Worm (Caenorhabditis elegans) whole organism, L4 larva: ENCODE data around the gene C07E3.10.

Source experiments
- F37D6.2 ChIP-seq: sonication (generic microtip); optimal IDR thresholded peaks from 2 replicates; lab custom pipeline; 2016; ENCODE audit warnings: mild to moderate bottlenecking, missing genetic modification characterization, missing compliant biosample characterization
- F49E8.2 ChIP-seq: sonication (generic microtip); optimal IDR thresholded peaks from 2 replicates; lab custom pipeline; 2016; ENCODE audit warnings: missing compliant biosample characterization, mild to moderate bottlenecking, missing genetic modification characterization, borderline replicate concordance
- Y48G9A.11 ChIP-seq: fragments of 200-800 bp; sonication (Bioruptor generic); IDR thresholded peaks from 2 replicates; pipeline ENCODE4 v1.3.6; 2022; ENCODE audit warnings: missing genetic modification reagents, missing genetic modification characterization, missing compliant biosample characterization
- Y5F2A.4 ChIP-seq: fragments of 200-800 bp; sonication (Bioruptor generic); optimal IDR thresholded peaks from 2 replicates; lab custom pipeline; 2018; ENCODE audit warnings: mild to moderate bottlenecking, missing genetic modification characterization, missing compliant biosample characterization
- aha-1 ChIP-seq: fragments of 150-350 bp; peaks from one replicate; lab custom pipeline; 2014; ENCODE audit warnings: missing biosample characterization, missing genetic modification characterization
- ama-1 ChIP-seq: fragments of 150-350 bp; optimal IDR thresholded peaks from 2 replicates; lab custom pipeline; 2014; ENCODE audit warnings: inconsistent platforms, mixed read lengths
- ceh-20 ChIP-seq: fragments of 200-800 bp; sonication (Bioruptor generic); IDR thresholded peaks from 2 replicates; pipeline ENCODE4 v1.3.6; 2022; ENCODE audit warnings: missing genetic modification reagents, missing genetic modification characterization, missing compliant biosample characterization
- ceh-32 ChIP-seq: sonication (generic microtip); optimal IDR thresholded peaks from 2 replicates; lab custom pipeline; 2016; ENCODE audit warnings: mild to moderate bottlenecking, missing genetic modification characterization, missing compliant biosample characterization; ENCODE audit not compliant: poor library complexity
- ceh-44 ChIP-seq: fragments of 200-800 bp; sonication (Bioruptor generic); IDR thresholded peaks from 2 replicates; pipeline ENCODE4 v1.3.6; 2022; ENCODE audit warnings: missing genetic modification reagents, missing genetic modification characterization, missing compliant biosample characterization
- cey-2 ChIP-seq: sonication (generic microtip); optimal IDR thresholded peaks from 3 replicates; lab custom pipeline; 2017; ENCODE audit warnings: missing genetic modification characterization, mild to moderate bottlenecking, missing compliant biosample characterization, antibody characterized with exemption, borderline replicate concordance; ENCODE audit not compliant: insufficient read depth
- daf-16 ChIP-seq, 3 experiments: sonication (generic microtip); optimal IDR thresholded peaks; 2 replicates each; lab custom pipeline; 2016 to 2017; ENCODE audit warnings: missing genetic modification characterization in 3 of 3, missing genetic modification reagents in 3 of 3, mild to moderate bottlenecking in 2 of 3, missing compliant biosample characterization in 2 of 3, missing biosample characterization in 1 of 3, moderate library complexity in 1 of 3
- dmd-9 ChIP-seq: fragments of 200-800 bp; sonication (Bioruptor generic); IDR thresholded peaks from 2 replicates; pipeline ENCODE4 v1.3.6; 2022; ENCODE audit warnings: missing genetic modification reagents, missing genetic modification characterization, missing compliant biosample characterization
- duxl-1 ChIP-seq: sonication (generic microtip); optimal IDR thresholded peaks from 2 replicates; lab custom pipeline; 2016; ENCODE audit warnings: mild to moderate bottlenecking, missing genetic modification characterization, moderate library complexity, missing compliant biosample characterization; ENCODE audit not compliant: poor library complexity
- dve-1 ChIP-seq: sonication (generic microtip); optimal IDR thresholded peaks from 2 replicates; lab custom pipeline; 2017; ENCODE audit warnings: antibody characterized with exemption, mild to moderate bottlenecking, missing genetic modification characterization, missing compliant biosample characterization; ENCODE audit not compliant: insufficient read depth
- egl-27 ChIP-seq: sonication (generic microtip); optimal IDR thresholded peaks from 3 replicates; lab custom pipeline; 2017; ENCODE audit warnings: missing biosample characterization, missing genetic modification reagents, missing genetic modification characterization
- fos-1 ChIP-seq: fragments of 150-350 bp; optimal IDR thresholded peaks from 2 replicates; lab custom pipeline; 2014; ENCODE audit warnings: missing biosample characterization, missing genetic modification characterization
- hif-1 ChIP-seq, 2 experiments: sonication (generic microtip); optimal IDR thresholded peaks; 2 replicates each; lab custom pipeline; 2016 to 2017; ENCODE audit warnings: missing compliant biosample characterization in 2 of 2, missing genetic modification characterization in 2 of 2, missing genetic modification reagents in 2 of 2, missing genotype in 2 of 2, mild to moderate bottlenecking in 1 of 2
- hlh-11 ChIP-seq: fragments of 200-800 bp; sonication (Bioruptor generic); optimal IDR thresholded peaks from 2 replicates; lab custom pipeline; 2018; ENCODE audit warnings: mild to moderate bottlenecking, missing genetic modification characterization, missing compliant biosample characterization
- hlh-30 ChIP-seq: sonication (generic microtip); optimal IDR thresholded peaks from 2 replicates; lab custom pipeline; 2017; ENCODE audit warnings: antibody characterized with exemption, mild to moderate bottlenecking, missing genetic modification characterization, missing compliant biosample characterization; ENCODE audit not compliant: insufficient read depth
- lim-7 ChIP-seq: fragments of 200-800 bp; sonication (Bioruptor generic); IDR thresholded peaks from 2 replicates; pipeline ENCODE4 v1.3.6; 2022; ENCODE audit warnings: missing genetic modification characterization, missing compliant biosample characterization
- lin-1 ChIP-seq: fragments of 200-800 bp; sonication (Bioruptor generic); IDR thresholded peaks from 2 replicates; pipeline ENCODE4 v1.3.6; 2022; ENCODE audit warnings: missing genetic modification reagents, missing genetic modification characterization, missing compliant biosample characterization
- lin-13 ChIP-seq: fragments of 150-350 bp; optimal IDR thresholded peaks from 2 replicates; lab custom pipeline; 2014; ENCODE audit warnings: missing biosample characterization, missing genetic modification reagents, missing genetic modification characterization
- mdl-1 ChIP-seq, 2 experiments: fragments of 150-350 bp in 1 of 2; sonication (generic microtip) in 1 of 2; optimal IDR thresholded peaks; 2 replicates each; lab custom pipeline; 2014 to 2017; ENCODE audit warnings: missing biosample characterization in 2 of 2, missing genetic modification characterization in 2 of 2
- mes-2 ChIP-seq: sonication (generic microtip); optimal IDR thresholded peaks from 2 replicates; lab custom pipeline; 2016; ENCODE audit warnings: missing genotype, mild to moderate bottlenecking, missing genetic modification characterization, missing compliant biosample characterization; ENCODE audit not compliant: poor library complexity, severe bottlenecking
- mxl-2 ChIP-seq: fragments of 200-800 bp; sonication (Bioruptor generic); conservative IDR thresholded peaks from 2 replicates; pipeline ENCODE4 v1.3.6; 2022; ENCODE audit warnings: missing genetic modification reagents, missing genetic modification characterization, missing compliant biosample characterization
- mxl-3 ChIP-seq: fragments of 200-800 bp; sonication (Bioruptor generic); optimal IDR thresholded peaks from 2 replicates; lab custom pipeline; 2018; ENCODE audit warnings: mild to moderate bottlenecking, missing genetic modification characterization, missing compliant biosample characterization
- nhr-11 ChIP-seq: fragments of 150-350 bp; optimal IDR thresholded peaks from 2 replicates; lab custom pipeline; 2014; ENCODE audit warnings: missing biosample characterization, missing genetic modification characterization
- nhr-237 ChIP-seq: sonication (generic microtip); optimal IDR thresholded peaks from 2 replicates; lab custom pipeline; 2017; ENCODE audit warnings: missing biosample characterization, missing genetic modification characterization
- nhr-25 ChIP-seq: sonication (generic microtip); optimal IDR thresholded peaks from 2 replicates; lab custom pipeline; 2017; ENCODE audit warnings: missing genetic modification characterization, mild to moderate bottlenecking, missing compliant biosample characterization, antibody characterized with exemption, moderate library complexity, borderline replicate concordance; ENCODE audit not compliant: insufficient read depth
- nhr-28 ChIP-seq: fragments of 150-350 bp; optimal IDR thresholded peaks from 2 replicates; lab custom pipeline; 2014; ENCODE audit warnings: missing biosample characterization, missing genetic modification characterization
- nhr-42 ChIP-seq: fragments of 200-800 bp; sonication (Bioruptor generic); IDR thresholded peaks from 2 replicates; pipeline ENCODE4 v1.3.6; 2022; ENCODE audit warnings: missing genetic modification characterization, missing compliant biosample characterization
- nhr-48 ChIP-seq: sonication (generic microtip); optimal IDR thresholded peaks from 2 replicates; lab custom pipeline; 2016; ENCODE audit warnings: mild to moderate bottlenecking, missing genetic modification characterization, missing compliant biosample characterization
- nhr-6 ChIP-seq: fragments of 150-350 bp; optimal IDR thresholded peaks from 2 replicates; lab custom pipeline; 2014; ENCODE audit warnings: missing biosample characterization, missing genetic modification characterization
- nhr-77 ChIP-seq: fragments of 150-350 bp; optimal IDR thresholded peaks from 2 replicates; lab custom pipeline; 2014; ENCODE audit warnings: missing biosample characterization, missing genetic modification characterization
- pha-4 ChIP-seq, 2 experiments: fragments of 150-350 bp in 1 of 2; fragments of 200-800 bp in 1 of 2; sonication (Bioruptor generic) in 1 of 2; IDR thresholded peaks in 1 of 2; optimal IDR thresholded peaks in 1 of 2; 2 replicates each; pipeline versions ENCODE4 v1.3.6 to Lab custom; 2014 to 2022; ENCODE audit warnings: missing genetic modification characterization in 2 of 2, missing genetic modification reagents in 2 of 2, missing biosample characterization in 1 of 2, missing compliant biosample characterization in 1 of 2
- pqm-1 ChIP-seq: sonication (generic microtip); optimal IDR thresholded peaks from 2 replicates; lab custom pipeline; 2017; ENCODE audit warnings: missing biosample characterization, missing genetic modification characterization
- rbr-2 ChIP-seq: sonication (generic microtip); optimal IDR thresholded peaks from 2 replicates; lab custom pipeline; 2016; ENCODE audit warnings: missing genotype, missing genetic modification characterization, missing compliant biosample characterization
- saeg-2 ChIP-seq: fragments of 200-800 bp; sonication (Bioruptor generic); IDR thresholded peaks from 2 replicates; pipeline ENCODE4 v1.3.6; 2022; ENCODE audit warnings: missing genetic modification reagents, missing genetic modification characterization, missing compliant biosample characterization
- set-16 ChIP-seq: fragments of 200-800 bp; sonication (Bioruptor generic); IDR thresholded peaks from 2 replicates; pipeline ENCODE4 v1.3.6; 2022; ENCODE audit warnings: missing genetic modification reagents, missing genetic modification characterization, missing compliant biosample characterization
- snpc-1.2 ChIP-seq: fragments of 200-800 bp; sonication (Bioruptor generic); IDR thresholded peaks from 2 replicates; pipeline ENCODE4 v1.3.6; 2022; ENCODE audit warnings: missing genetic modification reagents, missing genetic modification characterization, missing compliant biosample characterization
- unc-39 ChIP-seq: sonication (generic microtip); optimal IDR thresholded peaks from 2 replicates; lab custom pipeline; 2017; ENCODE audit warnings: missing biosample characterization, missing genetic modification characterization
- unc-62 ChIP-seq, 3 experiments: fragments of 150-350 bp in 1 of 3; sonication (generic microtip); optimal IDR thresholded peaks in 2 of 3; peaks in 1 of 3; 1 replicate in 1 of 3; 2 replicates in 2 of 3; lab custom pipeline; 2014 to 2017; ENCODE audit warnings: missing biosample characterization in 3 of 3, missing genetic modification characterization in 3 of 3, missing genetic modification reagents in 3 of 3, missing genotype in 1 of 3
- vab-7 ChIP-seq: fragments of 200-800 bp; sonication (Bioruptor generic); IDR thresholded peaks from 2 replicates; pipeline ENCODE4 v1.3.6; 2022; ENCODE audit warnings: missing genetic modification reagents, missing genetic modification characterization, missing compliant biosample characterization
- zfp-2 ChIP-seq: sonication (generic microtip); optimal IDR thresholded peaks from 2 replicates; lab custom pipeline; 2016; ENCODE audit warnings: mild to moderate bottlenecking, missing genetic modification characterization, missing compliant biosample characterization
- zfp-3 ChIP-seq: fragments of 200-800 bp; sonication (Bioruptor generic); conservative IDR thresholded peaks from 2 replicates; pipeline ENCODE4 v1.3.6; 2022; ENCODE audit warnings: missing genetic modification reagents, missing genetic modification characterization, missing compliant biosample characterization
- ztf-11 ChIP-seq: fragments of 150-350 bp; optimal IDR thresholded peaks from 2 replicates; lab custom pipeline; 2014; ENCODE audit warnings: missing biosample characterization, missing genetic modification characterization

C07E3.10 gene

DNA sequence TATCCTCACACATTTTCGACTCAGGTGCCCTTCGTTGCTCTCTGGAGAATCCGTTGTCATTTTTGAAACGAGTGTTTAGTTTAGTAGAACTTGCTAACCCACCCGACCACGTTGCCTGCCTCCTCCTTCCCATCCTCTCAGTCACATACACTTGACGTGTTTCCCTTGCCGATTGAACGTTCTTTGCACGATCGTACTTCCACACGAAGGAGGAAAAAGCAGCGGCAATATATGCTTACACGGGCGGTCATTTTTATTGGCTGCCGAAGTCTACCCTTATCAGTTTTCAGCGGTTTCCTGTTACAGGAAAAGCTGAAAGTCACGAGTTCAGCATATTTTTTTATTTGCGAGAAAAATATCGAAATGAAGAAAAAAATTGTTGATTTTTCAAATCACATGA is 43.6 kb downstream of the C07E3.10 start (continued):
- no peak for TF ChIP-seq Y5F2A.4
- no peak for TF ChIP-seq snpc-1.2
- TF ChIP-seq F37D6.2 (tag; lab: Kevin White, UChicago): no peak
- no peak for TF ChIP-seq nhr-6 (tag; lab: Kevin White, UChicago)
- TF ChIP-seq pha-4 (GFP tag; IDR thresholded peaks at IDR 0.05; lab: Robert Waterston, UW): peak; percentile 24; the same call in 1 of the 2 replicates
- TF ChIP-seq pha-4 (tag; optimal IDR thresholded peaks at IDR 0.05; lab: Kevin White, UChicago): peak; percentile 15
- TF ChIP-seq nhr-237 (tag; lab: Kevin White, UChicago): no peak
- TF ChIP-seq mdl-1 (tag; optimal IDR thresholded peaks at IDR 0.05; lab: Kevin White, UChicago): peak in 1 of 2 experiments; percentile 69
- TF ChIP-seq ceh-44 (GFP tag; lab: Robert Waterston, UW): no peak
- no peak for TF ChIP-seq nhr-25 (tag; lab: Kevin White, UChicago)
- no peak for TF ChIP-seq zfp-2
- TF ChIP-seq unc-39 (tag; lab: Kevin White, UChicago): no peak
- no peak for TF ChIP-seq duxl-1
- peak; percentile 81 for TF ChIP-seq hlh-30 (tag; lab: Kevin White, UChicago)
- no peak for TF ChIP-seq Y48G9A.11 (GFP tag; lab: Robert Waterston, UW)
- TF ChIP-seq egl-27: no peak
- TF ChIP-seq saeg-2 (GFP tag; lab: Robert Waterston, UW): no peak
- TF ChIP-seq nhr-42: no peak
- no peak for TF ChIP-seq ceh-32

DNA sequence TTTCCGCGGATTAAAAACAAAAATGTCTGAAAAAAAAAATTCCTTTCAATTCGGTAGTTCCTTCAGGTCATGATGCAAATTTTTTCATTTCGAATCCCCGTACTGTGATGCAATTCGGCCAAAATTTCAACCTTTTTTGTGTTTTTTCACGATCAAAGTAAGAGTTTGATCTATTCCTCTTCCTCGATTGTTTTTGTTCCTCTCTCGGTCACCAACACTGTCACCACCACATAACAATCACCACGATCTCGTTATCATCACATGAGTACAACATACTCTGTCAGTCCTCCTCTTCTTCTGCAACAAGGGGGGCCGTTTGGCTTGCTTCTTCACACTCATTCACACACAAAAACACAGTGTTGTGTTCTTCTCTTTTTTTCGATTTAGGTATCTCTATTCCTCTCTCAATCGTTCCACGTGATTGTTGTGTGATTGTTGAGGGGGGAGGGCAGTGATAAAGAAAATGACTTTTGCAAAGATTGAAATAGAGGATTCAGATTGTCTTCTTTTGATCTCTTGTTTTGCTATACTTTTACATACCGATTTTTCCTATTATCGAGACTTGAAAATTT is 44.2 kb downstream of the C07E3.10 start:
- TF ChIP-seq rbr-2: peak; percentile 5
- TF ChIP-seq ceh-32: no peak
- no peak for TF ChIP-seq ceh-20 (GFP tag; lab: Robert Waterston, UW)
- TF ChIP-seq pqm-1 (tag; lab: Kevin White, UChicago): peak; percentile 34
- TF ChIP-seq aha-1 (tag; lab: Kevin White, UChicago): peak; percentile 96
- TF ChIP-seq dmd-9 (GFP tag; lab: Robert Waterston, UW): no peak
- TF ChIP-seq dve-1 (tag; lab: Kevin White, UChicago): peak; percentile 77
- TF ChIP-seq lim-7 (GFP tag; lab: Robert Waterston, UW): no peak
- TF ChIP-seq hif-1 (tag; optimal IDR thresholded peaks at IDR 0.05; lab: Kevin White, UChicago): peak in 1 of 2 experiments; percentile 6
- TF ChIP-seq hlh-11: peak; percentile 82
- peak in 1 of 2 experiments; percentile 52 for TF ChIP-seq daf-16 (GFP tag; optimal IDR thresholded peaks at IDR 0.05; lab: Kevin White, UChicago)
- peak; percentile 80 for TF ChIP-seq daf-16 (tag; optimal IDR thresholded peaks at IDR 0.05; lab: Kevin White, UChicago)
- TF ChIP-seq ztf-11 (tag; lab: Kevin White, UChicago): no peak
- peak; percentile 35 for TF ChIP-seq mes-2 (tag; lab: Kevin White, UChicago)
- no peak for TF ChIP-seq set-16 (GFP tag; lab: Robert Waterston, UW)
- peak; percentile 31; the same call in 1 of the 2 replicates for TF ChIP-seq lin-1 (GFP tag; lab: Robert Waterston, UW)
- peak in 1 of 2 experiments; percentile 97 for TF ChIP-seq unc-62 (GFP tag; optimal IDR thresholded peaks at IDR 0.05 in 1 of 2; lab: Kevin White, UChicago)
- TF ChIP-seq unc-62 (tag; optimal IDR thresholded peaks at IDR 0.05; lab: Kevin White, UChicago): no peak
- peak; percentile 79 for TF ChIP-seq nhr-28
- TF ChIP-seq nhr-48: peak; percentile 56
- TF ChIP-seq cey-2: peak; percentile 89
- no peak for TF ChIP-seq nhr-42
- TF ChIP-seq mdl-1 (tag; optimal IDR thresholded peaks at IDR 0.05; lab: Kevin White, UChicago): peak; percentile 20 to 88
- peak; percentile 18; the same call in 1 of the 2 replicates for TF ChIP-seq zfp-3 (GFP tag; lab: Robert Waterston, UW)
- peak; percentile 39 for TF ChIP-seq nhr-25 (tag; lab: Kevin White, UChicago)
- peak; percentile 93 for TF ChIP-seq mxl-3 (GFP tag; lab: Kevin White, UChicago)
- TF ChIP-seq vab-7 (GFP tag; lab: Robert Waterston, UW): no peak
- TF ChIP-seq mxl-2 (GFP tag; lab: Robert Waterston, UW): 0 out of 2 replicates have a peak, but pooled peaks have one; percentile 54
- TF ChIP-seq fos-1: no peak
- peak; percentile 54 for TF ChIP-seq nhr-11 (tag; lab: Kevin White, UChicago)
- peak; percentile 65 for TF ChIP-seq nhr-77 (tag; lab: Kevin White, UChicago)
- TF ChIP-seq F49E8.2 (tag; lab: Kevin White, UChicago): no peak
- peak; percentile 54 for TF ChIP-seq lin-13 (GFP tag; lab: Kevin White, UChicago)
- TF ChIP-seq ama-1 (lab: Kevin White, UChicago): peak; percentile 16
- peak; percentile 96 for TF ChIP-seq hlh-30 (tag; lab: Kevin White, UChicago)
